Worm (Caenorhabditis elegans) whole organism, L4 larva: ENCODE data around the gene snf-10.

Source experiments
- ceh-82 ChIP-seq: sonication (generic microtip); optimal IDR thresholded peaks from 2 replicates; lab custom pipeline; 2017; ENCODE audit warnings: missing biosample characterization, missing genetic modification characterization
- dmd-9 ChIP-seq: fragments of 200-800 bp; sonication (Bioruptor generic); IDR thresholded peaks from 2 replicates; pipeline ENCODE4 v1.3.6; 2022; ENCODE audit warnings: missing genetic modification reagents, missing genetic modification characterization, missing compliant biosample characterization

DNA sequence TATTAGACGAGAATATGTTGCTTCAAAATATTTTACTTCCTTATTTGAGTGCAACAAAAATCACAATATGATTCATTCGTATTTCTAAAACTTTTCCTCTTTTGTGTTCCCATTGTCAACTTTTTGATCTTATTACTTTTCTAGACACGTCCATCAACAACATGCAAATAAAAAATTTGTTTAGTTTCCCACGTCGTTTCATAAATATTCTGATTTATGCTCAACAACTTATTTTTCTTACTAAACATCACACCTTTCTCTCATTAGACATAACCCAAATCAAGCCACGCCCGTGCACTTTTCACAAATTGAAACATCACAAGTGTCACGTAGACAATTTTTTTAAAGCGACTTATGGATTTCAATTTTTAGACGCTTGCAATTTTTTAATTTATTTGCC, 29.2 kb upstream of the snf-10 start:
- TF ChIP-seq dmd-9: no peak
- TF ChIP-seq ceh-82 (tag; lab: Kevin White, UChicago): no peak
